Worm (Caenorhabditis elegans): ENCODE results near the gene Y62E10A.3.

DNA sequence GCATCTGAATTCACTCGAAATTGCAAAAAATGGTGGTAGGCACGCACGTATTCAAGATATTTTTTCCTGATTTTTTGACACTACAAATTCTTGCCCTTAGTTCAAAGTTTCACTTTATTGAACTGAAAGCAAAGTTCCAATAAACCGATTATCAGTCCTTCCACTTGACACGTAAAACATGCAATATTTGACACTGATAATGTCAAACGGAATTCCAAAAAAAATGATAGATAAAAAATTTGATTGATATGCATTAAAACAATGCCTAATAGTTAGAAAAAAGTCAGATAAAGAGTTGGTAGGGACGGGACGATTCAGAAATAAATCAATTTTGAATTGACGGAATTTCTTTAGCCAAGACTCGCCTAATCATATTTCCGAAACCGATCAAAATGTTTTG is 33.0 kb downstream of the Y62E10A.3 start:
- TF ChIP-seq dao-5 (tag; optimal IDR thresholded peaks at IDR 0.05), result no peak
- no peak for TF ChIP-seq him-1 (tag; optimal IDR thresholded peaks at IDR 0.05)
- no peak for TF ChIP-seq W03F9.2 (tag; optimal IDR thresholded peaks at IDR 0.05)
